Worm (Caenorhabditis elegans): ENCODE results near the gene B0336.13.

DNA sequence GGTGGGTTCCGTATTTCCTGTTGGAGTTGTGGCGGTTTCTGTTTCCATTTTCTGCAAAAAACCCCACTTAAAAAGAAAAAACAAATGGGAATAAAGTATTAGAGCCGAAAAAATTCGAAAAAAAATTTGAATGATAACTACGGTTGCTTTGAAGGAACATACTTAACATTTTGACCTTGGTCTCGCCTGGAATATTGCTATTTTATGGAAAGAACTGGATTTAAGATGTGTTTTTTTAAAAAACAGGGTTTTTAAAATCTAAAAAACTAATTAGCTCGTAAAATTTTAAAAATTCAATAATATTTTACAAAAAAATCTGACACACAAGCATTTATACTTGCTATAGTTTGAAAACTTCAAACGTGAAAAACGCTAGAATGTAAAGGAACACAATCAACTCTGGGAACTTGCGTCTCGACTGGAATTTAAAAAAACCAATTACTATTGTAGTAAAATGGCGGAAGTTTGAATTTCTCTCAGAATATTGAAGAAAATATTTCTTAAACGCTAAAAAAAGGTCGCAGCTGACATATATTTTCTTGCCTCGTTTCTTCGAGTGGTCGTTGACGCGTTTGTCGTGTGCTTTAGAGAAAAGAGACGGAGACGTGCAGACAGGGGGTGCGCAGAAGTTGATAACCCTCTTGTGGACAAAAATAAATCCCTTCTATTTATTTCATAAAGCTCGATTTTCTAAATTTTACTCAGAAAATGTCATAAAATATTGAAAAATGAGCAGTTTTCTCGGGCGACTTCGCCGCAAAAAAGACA, 4.3 kb downstream of the B0336.13 start, which contains the start of the genes lgg-3 and rgs-5:
- TF ChIP-seq lsy-2 (tag; optimal IDR thresholded peaks at IDR 0.05) (peak; percentile 1 to 65), mdl-1 (tag; optimal IDR thresholded peaks at IDR 0.05) (no peak), snpc-4 (tag; optimal IDR thresholded peaks at IDR 0.05) (peak; percentile 34), ama-1 (optimal IDR thresholded peaks at IDR 0.05) (no peak), sem-4 (tag; optimal IDR thresholded peaks at IDR 0.05) (no peak), nhr-237 (tag; optimal IDR thresholded peaks at IDR 0.05) (no peak), lin-13 (GFP tag; optimal IDR thresholded peaks at IDR 0.05) (peak; percentile 50), aly-2 (tag; optimal IDR thresholded peaks at IDR 0.05) (no peak), zag-1 (tag; optimal IDR thresholded peaks at IDR 0.05) (no peak), fos-1 (tag; optimal IDR thresholded peaks at IDR 0.05) (peak; percentile 24), ZK546.5 (tag; optimal IDR thresholded peaks at IDR 0.05) (no peak)

All from whole organism, L2 larva.